Fruit fly (Drosophila melanogaster) whole organism, embryonic: Measurements from ENCODE around the gene CG15530.
A peak's percentile ranks its signal among the peaks of the same experiment; 100 is the strongest.

Source experiments
- CG10209 ChIP-seq: fragments of 200-800 bp; sonication (Bioruptor generic); optimal IDR thresholded peaks from 3 replicates; lab custom pipeline; 2017; ENCODE audit warnings: missing biosample characterization, mild to moderate bottlenecking, missing genetic modification characterization, missing genetic modification reagents
- CG10274 ChIP-seq: fragments of 200-800 bp; sonication (Bioruptor generic); optimal IDR thresholded peaks from 3 replicates; lab custom pipeline; 2017; ENCODE audit warnings: missing biosample characterization, mild to moderate bottlenecking, missing genetic modification characterization
- CG10462 ChIP-seq: fragments of 200-800 bp; sonication (Bioruptor generic); optimal IDR thresholded peaks from 2 replicates; lab custom pipeline; 2016; ENCODE audit warnings: missing biosample characterization, missing genetic modification characterization
- CG14441 ChIP-seq: fragments of 200-800 bp; sonication (Bioruptor generic); IDR thresholded peaks from 2 replicates; pipeline ENCODE4 v1.3.6; 2022; ENCODE audit warnings: missing biosample characterization, missing genetic modification characterization
- CG1529 ChIP-seq: fragments of 200-800 bp; sonication (Bioruptor generic); optimal IDR thresholded peaks from 3 replicates; lab custom pipeline; 2018; ENCODE audit warnings: missing biosample characterization, missing genetic modification characterization
- CG15479 ChIP-seq: fragments of 200-800 bp; sonication (Bioruptor generic); optimal IDR thresholded peaks from 3 replicates; lab custom pipeline; 2019; ENCODE audit warnings: missing biosample characterization, mild to moderate bottlenecking, missing genetic modification characterization, moderate library complexity
- CG1602 ChIP-seq: fragments of 200-800 bp; sonication (Bioruptor generic); optimal IDR thresholded peaks from 3 replicates; lab custom pipeline; 2016; ENCODE audit warnings: missing biosample characterization, missing genetic modification characterization
- CG16813 ChIP-seq: fragments of 200-800 bp; sonication (Bioruptor generic); IDR thresholded peaks from 3 replicates; pipeline ENCODE4 v1.3.6; 2022; ENCODE audit warnings: missing biosample characterization, missing genetic modification characterization; ENCODE audit not compliant: partially characterized antibody
- CG17361 ChIP-seq: fragments of 200-800 bp; sonication (Bioruptor generic); IDR thresholded peaks from 3 replicates; pipeline ENCODE4 v1.3.6; 2022; ENCODE audit warnings: missing biosample characterization, missing genetic modification characterization
- CG1832 ChIP-seq: fragments of 200-800 bp; sonication (Bioruptor generic); optimal IDR thresholded peaks from 2 replicates; lab custom pipeline; 2017; ENCODE audit warnings: missing biosample characterization, mild to moderate bottlenecking, missing genetic modification characterization, inconsistent platforms
- CG31388 ChIP-seq: fragments of 200-800 bp; sonication (Bioruptor generic); optimal IDR thresholded peaks from 2 replicates; lab custom pipeline; 2016; ENCODE audit warnings: missing biosample characterization, missing genetic modification characterization
- CG32772 ChIP-seq: fragments of 200-800 bp; sonication (Bioruptor generic); IDR thresholded peaks from 2 replicates; pipeline ENCODE4 v1.3.6; 2022; ENCODE audit warnings: missing biosample characterization, missing genetic modification characterization
- CG4360 ChIP-seq: fragments of 200-800 bp; sonication (Bioruptor generic); IDR thresholded peaks from 2 replicates; pipeline ENCODE4 v1.3.6; 2022; ENCODE audit warnings: missing biosample characterization, missing genetic modification characterization
- CG5953 ChIP-seq: fragments of 200-800 bp; sonication (Bioruptor generic); IDR thresholded peaks from 2 replicates; pipeline ENCODE4 v1.3.6; 2022; ENCODE audit warnings: missing biosample characterization, missing genetic modification characterization
- CG8388 ChIP-seq: fragments of 200-800 bp; sonication (Bioruptor generic); optimal IDR thresholded peaks from 2 replicates; lab custom pipeline; 2019; ENCODE audit warnings: missing biosample characterization, mild to moderate bottlenecking, missing genetic modification characterization, moderate library complexity
- CG9797 ChIP-seq: fragments of 200-800 bp; sonication (Bioruptor generic); optimal IDR thresholded peaks from 3 replicates; lab custom pipeline; 2018; ENCODE audit warnings: missing biosample characterization, mild to moderate bottlenecking, missing genetic modification characterization
- Dp ChIP-seq: fragments of 200-800 bp; sonication (Bioruptor generic); optimal IDR thresholded peaks from 2 replicates; lab custom pipeline; 2018; ENCODE audit warnings: missing biosample characterization, mild to moderate bottlenecking, missing genetic modification characterization, moderate library complexity
- E2f2 ChIP-seq: fragments of 200-800 bp; sonication (Bioruptor generic); IDR thresholded peaks from 2 replicates; pipeline ENCODE4 v1.3.6; 2022; ENCODE audit warnings: missing biosample characterization, missing genetic modification characterization
- Hmr ChIP-seq: fragments of 200-800 bp; sonication (Bioruptor generic); optimal IDR thresholded peaks from 3 replicates; lab custom pipeline; 2017; ENCODE audit warnings: mild to moderate bottlenecking, missing biosample characterization, missing genetic modification reagents, missing genetic modification characterization
- MBD-R2 ChIP-seq: fragments of 200-800 bp; sonication (Bioruptor generic); IDR thresholded peaks from 2 replicates; pipeline ENCODE4 v1.3.6; 2022; ENCODE audit warnings: missing biosample characterization, missing genetic modification characterization
- MESR4 ChIP-seq: fragments of 200-800 bp; sonication (Bioruptor generic); optimal IDR thresholded peaks from 2 replicates; lab custom pipeline; 2018; ENCODE audit warnings: missing biosample characterization, mild to moderate bottlenecking, missing genetic modification characterization, moderate library complexity
- Mad ChIP-seq: fragments of 200-800 bp; sonication (Bioruptor generic); optimal IDR thresholded peaks from 2 replicates; lab custom pipeline; 2016; ENCODE audit warnings: missing biosample characterization, missing genetic modification characterization
- Myb ChIP-seq: fragments of 200-800 bp; sonication (Bioruptor generic); optimal IDR thresholded peaks from 2 replicates; lab custom pipeline; 2016; ENCODE audit warnings: missing biosample characterization, missing genetic modification characterization
- Nf-YA ChIP-seq: fragments of 200-800 bp; sonication (Bioruptor generic); IDR thresholded peaks from 2 replicates; pipeline ENCODE4 v1.3.6; 2022; ENCODE audit warnings: missing biosample characterization, missing genetic modification characterization
- Sry-β ChIP-seq: fragments of 200-800 bp; sonication (Bioruptor generic); optimal IDR thresholded peaks from 2 replicates; lab custom pipeline; 2018; ENCODE audit warnings: missing biosample characterization, mild to moderate bottlenecking, missing genetic modification characterization, moderate library complexity
- Trl ChIP-seq, 3 experiments: fragments of >200 bp in 2 of 3; fragments of 200-800 bp in 1 of 3; sonication (Bioruptor generic) in 1 of 3; optimal IDR thresholded peaks; 2 replicates in 1 of 3; 3 replicates in 2 of 3; lab custom pipeline; 2016 to 2017; ENCODE audit warnings: missing biosample characterization in 1 of 3, missing genetic modification characterization in 1 of 3
- Vsx1 ChIP-seq: fragments of 200-800 bp; sonication (Bioruptor generic); optimal IDR thresholded peaks from 2 replicates; lab custom pipeline; 2017; ENCODE audit warnings: missing biosample characterization, mild to moderate bottlenecking, missing genetic modification characterization, missing genetic modification reagents
- ac ChIP-seq: fragments of 200-800 bp; sonication (Bioruptor generic); optimal IDR thresholded peaks from 3 replicates; lab custom pipeline; 2017; ENCODE audit warnings: missing biosample characterization, mild to moderate bottlenecking, missing genetic modification characterization
- ara ChIP-seq: fragments of 200-800 bp; sonication (Bioruptor generic); IDR thresholded peaks from 2 replicates; pipeline ENCODE4 v1.3.6; 2022; ENCODE audit warnings: missing biosample characterization, missing genetic modification characterization
- crp ChIP-seq, 2 experiments: fragments of 200-800 bp; sonication (Bioruptor generic); optimal IDR thresholded peaks; 2 replicates in 1 of 2; 3 replicates in 1 of 2; lab custom pipeline; 2017; ENCODE audit warnings: missing biosample characterization in 2 of 2, missing genetic modification characterization in 2 of 2, mild to moderate bottlenecking in 1 of 2, moderate library complexity in 1 of 2
- dan ChIP-seq: fragments of 200-800 bp; sonication (Bioruptor generic); IDR thresholded peaks from 2 replicates; pipeline ENCODE4 v1.3.6; 2022; ENCODE audit warnings: missing biosample characterization, missing genetic modification characterization
- dati ChIP-seq: fragments of 200-800 bp; sonication (Bioruptor generic); IDR thresholded peaks from 2 replicates; pipeline ENCODE4 v1.3.6; 2022; ENCODE audit warnings: missing biosample characterization, missing genetic modification characterization
- gfzf ChIP-seq: fragments of 200-800 bp; sonication (Bioruptor generic); optimal IDR thresholded peaks from 2 replicates; lab custom pipeline; 2016; ENCODE audit warnings: missing biosample characterization, mild to moderate bottlenecking, missing genetic modification characterization, moderate library complexity
- hbn ChIP-seq: fragments of 200-800 bp; sonication (Bioruptor generic); IDR thresholded peaks from 2 replicates; pipeline ENCODE4 v1.3.6; 2022; ENCODE audit warnings: missing biosample characterization, missing genetic modification characterization; ENCODE audit not compliant: partially characterized antibody
- pfk ChIP-seq: fragments of 200-800 bp; sonication (Bioruptor generic); optimal IDR thresholded peaks from 2 replicates; lab custom pipeline; 2018; ENCODE audit warnings: missing biosample characterization, mild to moderate bottlenecking, missing genetic modification characterization, moderate library complexity
- pzg ChIP-seq: fragments of 200-800 bp; sonication (Bioruptor generic); optimal IDR thresholded peaks from 3 replicates; lab custom pipeline; 2018; ENCODE audit warnings: missing biosample characterization, mild to moderate bottlenecking, missing genetic modification characterization, moderate library complexity
- sens ChIP-seq: fragments of 200-800 bp; sonication (Bioruptor generic); peaks from one replicate; lab custom pipeline; 2016; ENCODE audit warnings: missing biosample characterization, missing genetic modification characterization
- sima ChIP-seq: fragments of 200-800 bp; sonication (Bioruptor generic); optimal IDR thresholded peaks from 2 replicates; lab custom pipeline; 2016; ENCODE audit warnings: missing biosample characterization, missing genetic modification characterization
- slp2 ChIP-seq: fragments of 200-800 bp; sonication (Bioruptor generic); optimal IDR thresholded peaks from 2 replicates; lab custom pipeline; 2016; ENCODE audit warnings: missing biosample characterization, missing genetic modification characterization
- so ChIP-seq: fragments of 200-800 bp; sonication (Bioruptor generic); IDR thresholded peaks from 3 replicates; pipeline ENCODE4 v1.3.6; 2022; ENCODE audit warnings: missing biosample characterization, missing genetic modification characterization
- stwl ChIP-seq: fragments of 200-800 bp; sonication (Bioruptor generic); optimal IDR thresholded peaks from 3 replicates; lab custom pipeline; 2018; ENCODE audit warnings: missing biosample characterization, mild to moderate bottlenecking, missing genetic modification characterization, moderate library complexity
- trem ChIP-seq: fragments of 200-800 bp; optimal IDR thresholded peaks from 3 replicates; lab custom pipeline; 2019; ENCODE audit warnings: missing biosample characterization, mild to moderate bottlenecking, missing genetic modification characterization, moderate library complexity
- usp ChIP-seq: fragments of >200 bp; optimal IDR thresholded peaks from 2 replicates; lab custom pipeline; 2017; ENCODE audit warnings: missing biosample characterization, missing genetic modification characterization

The CG15530 gene

DNA sequence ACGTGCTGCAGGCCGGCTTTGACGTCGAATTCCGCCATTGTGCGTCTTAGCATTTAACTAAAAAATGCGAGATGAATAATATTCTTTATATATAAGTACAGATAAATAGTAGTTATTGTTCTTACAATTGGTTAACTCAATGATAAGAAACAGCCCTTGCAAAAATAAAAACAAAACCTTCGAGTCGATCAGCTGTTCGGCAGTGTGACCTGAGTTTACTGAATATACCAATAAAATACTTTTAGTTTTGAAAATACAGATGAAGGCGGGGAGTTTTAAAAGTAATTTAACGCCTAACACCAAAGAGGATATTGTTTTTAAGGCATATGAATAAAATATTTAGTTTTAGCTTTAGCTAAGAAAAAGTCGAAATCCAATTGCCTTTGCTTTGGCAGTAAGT is at the start of gene CG15530, which contains the start of gene CG1983:
CG15530 (plus strand) TSS at position 384 of the 400 bp plus-strand sequence.
CG1983 (minus strand) TSS at position 207 of the 400 bp plus-strand sequence.
- TF ChIP-seq MESR4 (GFP tag; lab: Kevin White, UChicago), result peak; percentile 7
- no peak for TF ChIP-seq Sry-β (GFP tag; lab: Kevin White, UChicago)
- TF ChIP-seq so (GFP tag; lab: Robert Waterston, UW), result no peak
- peak; percentile 94 for TF ChIP-seq trem (tag; lab: Kevin White, UChicago)
- peak; percentile 37 for TF ChIP-seq pzg
- no peak for TF ChIP-seq ac (GFP tag; lab: Kevin White, UChicago)
- TF ChIP-seq MBD-R2 (GFP tag; lab: Robert Waterston, UW), result peak; percentile 64
- TF ChIP-seq crp (GFP tag; optimal IDR thresholded peaks at IDR 0.05; lab: Kevin White, UChicago), result peak; percentile 36 to 89
- TF ChIP-seq Dp (GFP tag; lab: Kevin White, UChicago), result peak; percentile 80
- peak; percentile 30 for TF ChIP-seq stwl (tag; lab: Kevin White, UChicago)
- 0 out of 2 replicates have a peak, but pooled peaks have one; percentile 27 for TF ChIP-seq hbn (GFP tag; lab: Robert Waterston, UW)
- no peak for TF ChIP-seq CG17361 (GFP tag; lab: Robert Waterston, UW)
- TF ChIP-seq sens (GFP tag; lab: Kevin White, UChicago), result peak; percentile 44
- peak; percentile 50 for TF ChIP-seq CG9797 (GFP tag; lab: Kevin White, UChicago)
- TF ChIP-seq E2f2 (GFP tag; lab: Robert Waterston, UW), result peak; percentile 89
- TF ChIP-seq gfzf (GFP tag; lab: Kevin White, UChicago), result peak; percentile 47
- peak; percentile 47 for TF ChIP-seq Myb (GFP tag; lab: Kevin White, UChicago)
- no peak for TF ChIP-seq CG32772 (GFP tag; lab: Robert Waterston, UW)

DNA sequence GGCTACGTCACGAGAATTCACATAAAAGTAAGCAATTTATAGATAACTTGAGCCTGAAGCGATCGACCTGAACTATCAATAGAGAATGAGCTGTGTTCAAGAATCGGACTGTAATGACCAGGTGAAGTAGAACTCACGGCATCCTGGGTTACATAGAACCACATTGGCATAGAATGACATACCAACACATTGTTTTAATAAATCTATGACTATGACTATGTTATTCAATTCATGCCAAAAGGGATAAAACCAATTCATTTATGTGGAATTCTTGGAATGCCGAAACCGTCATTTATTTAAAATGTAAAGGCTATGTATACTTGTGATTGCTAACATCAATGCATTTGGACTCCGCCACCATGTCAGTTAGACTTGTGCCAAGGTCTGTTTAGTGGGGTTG is 48.7 kb upstream of the CG15530 start, which contains the start of gene Ppi1:
Ppi1 (minus strand) TSS at position 101 of the 400 bp plus-strand sequence.
- no peak for TF ChIP-seq CG16813 (GFP tag; lab: Robert Waterston, UW)

DNA sequence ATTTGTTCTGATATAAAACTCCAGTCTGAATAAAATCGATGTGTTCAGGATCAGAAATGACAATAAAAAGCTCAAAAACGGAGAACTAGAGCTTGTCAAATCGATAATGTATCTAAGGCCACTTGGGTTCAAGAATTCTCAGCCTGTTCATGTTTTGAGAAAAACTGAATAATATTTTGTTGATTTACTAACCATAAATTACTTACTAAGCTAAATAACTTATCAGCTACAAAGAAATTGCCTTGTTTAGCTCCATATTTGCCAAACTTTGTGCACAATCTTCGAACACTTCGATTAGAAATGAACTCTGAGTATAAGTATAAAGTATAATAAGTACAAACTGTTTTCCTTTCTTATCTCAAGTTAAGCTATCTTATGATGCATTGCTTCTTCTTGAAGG is 45.4 kb upstream of the CG15530 start, which contains the start of gene CG31029:
CG31029 (minus strand) TSS at position 101 of the 400 bp plus-strand sequence.
- TF ChIP-seq CG10274, result no peak
- TF ChIP-seq CG31388, result no peak
- TF ChIP-seq slp2 (GFP tag; lab: Kevin White, UChicago), result no peak

DNA sequence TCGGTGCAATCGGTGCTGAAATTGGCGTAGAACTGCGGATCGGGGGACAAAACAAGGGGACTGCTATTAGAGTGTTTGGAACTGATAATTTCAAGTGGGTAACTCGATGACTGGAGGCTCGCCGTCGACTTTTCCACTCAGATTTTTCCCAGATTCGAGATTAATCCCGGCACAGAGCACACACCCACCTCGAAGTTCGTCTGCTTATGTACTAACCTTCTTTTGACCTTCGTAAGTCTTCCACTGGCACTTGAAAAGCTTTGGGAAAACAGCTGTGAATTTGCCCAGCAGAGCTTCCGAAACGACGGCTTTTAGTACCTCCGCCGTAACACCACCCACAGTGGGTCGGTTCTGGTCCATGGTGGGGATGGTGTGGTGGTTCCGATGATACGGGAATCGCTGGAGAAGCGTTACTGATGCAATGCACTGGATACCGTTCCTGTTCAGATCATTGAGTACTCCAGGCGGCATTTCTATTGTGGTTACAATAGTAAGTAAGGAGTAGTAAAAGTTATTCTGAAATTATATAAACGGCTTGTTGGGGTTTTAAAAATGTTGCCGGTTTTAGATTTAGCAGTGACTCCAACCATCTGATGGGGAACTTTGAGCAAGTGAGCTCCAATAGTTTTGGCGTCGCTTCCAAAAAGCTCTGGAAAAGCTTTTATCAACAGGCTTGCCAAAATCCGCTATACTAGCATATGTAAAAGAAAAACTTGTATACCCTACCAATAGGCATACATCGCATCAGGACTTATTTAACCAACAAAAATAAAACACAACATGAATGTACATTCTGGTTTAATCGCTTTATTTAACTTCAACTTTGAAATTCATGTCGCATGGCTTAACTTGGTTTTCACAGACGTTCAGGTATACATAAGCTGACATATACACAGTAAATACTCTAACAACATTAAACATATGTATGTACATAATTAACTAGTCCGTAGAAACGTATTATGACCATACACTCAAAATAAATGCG is 43.3 kb upstream of the CG15530 start, which contains the start of gene Tpi:
Tpi (minus strand) TSS at position 537 of the 985 bp plus-strand sequence.
- TF ChIP-seq Mad (GFP tag; lab: Kevin White, UChicago) (no peak), CG1832 (no peak), usp (GFP tag; lab: Kevin White, UChicago) (no peak), CG14441 (GFP tag; lab: Robert Waterston, UW) (no peak), Trl (optimal IDR thresholded peaks at IDR 0.05; lab: Kevin White, UChicago) (no peak), Trl (GFP tag; optimal IDR thresholded peaks at IDR 0.05; lab: Kevin White, UChicago) (no peak), pfk (GFP tag; lab: Kevin White, UChicago) (no peak), ara (no peak), Vsx1 (GFP tag; lab: Kevin White, UChicago) (no peak), CG10209 (GFP tag; lab: Kevin White, UChicago) (peak; percentile 29), Hmr (peak; percentile 27), CG1529 (no peak), CG5953 (no peak), sima (no peak), CG4360 (GFP tag; lab: Robert Waterston, UW) (no peak), CG8388 (no peak), dan (GFP tag; lab: Robert Waterston, UW) (no peak), CG1602 (GFP tag; lab: Kevin White, UChicago) (no peak), CG15479 (no peak), MESR4 (GFP tag; lab: Kevin White, UChicago) (peak; percentile 43), dati (GFP tag; lab: Robert Waterston, UW) (no peak), CG10462 (GFP tag; lab: Kevin White, UChicago) (no peak), Nf-YA (GFP tag; lab: Robert Waterston, UW) (no peak)
